Worm (Caenorhabditis elegans) whole organism, midembryonic: ENCODE results near the gene T22F3.11.

ENCODE experiments used
- cog-1 ChIP-seq: sonication (generic microtip); optimal IDR thresholded peaks from 2 replicates; lab custom pipeline; 2016; ENCODE audit warnings: missing genetic modification characterization, missing compliant biosample characterization
- flt-1 ChIP-seq: fragments of 200-800 bp; sonication (Bioruptor generic); IDR thresholded peaks from 2 replicates; pipeline ENCODE4 v1.3.6; 2022; ENCODE audit warnings: missing genetic modification characterization, missing compliant biosample characterization
- klf-2 ChIP-seq: fragments of 200-800 bp; sonication (Bioruptor generic); conservative IDR thresholded peaks from 2 replicates; pipeline ENCODE4 v1.3.6; 2022; ENCODE audit warnings: missing genetic modification reagents, missing genetic modification characterization, missing compliant biosample characterization
- tab-1 ChIP-seq: fragments of 200-800 bp; sonication (Bioruptor generic); IDR thresholded peaks from 2 replicates; pipeline ENCODE4 v1.3.6; 2022; ENCODE audit warnings: missing genetic modification characterization, missing compliant biosample characterization

DNA sequence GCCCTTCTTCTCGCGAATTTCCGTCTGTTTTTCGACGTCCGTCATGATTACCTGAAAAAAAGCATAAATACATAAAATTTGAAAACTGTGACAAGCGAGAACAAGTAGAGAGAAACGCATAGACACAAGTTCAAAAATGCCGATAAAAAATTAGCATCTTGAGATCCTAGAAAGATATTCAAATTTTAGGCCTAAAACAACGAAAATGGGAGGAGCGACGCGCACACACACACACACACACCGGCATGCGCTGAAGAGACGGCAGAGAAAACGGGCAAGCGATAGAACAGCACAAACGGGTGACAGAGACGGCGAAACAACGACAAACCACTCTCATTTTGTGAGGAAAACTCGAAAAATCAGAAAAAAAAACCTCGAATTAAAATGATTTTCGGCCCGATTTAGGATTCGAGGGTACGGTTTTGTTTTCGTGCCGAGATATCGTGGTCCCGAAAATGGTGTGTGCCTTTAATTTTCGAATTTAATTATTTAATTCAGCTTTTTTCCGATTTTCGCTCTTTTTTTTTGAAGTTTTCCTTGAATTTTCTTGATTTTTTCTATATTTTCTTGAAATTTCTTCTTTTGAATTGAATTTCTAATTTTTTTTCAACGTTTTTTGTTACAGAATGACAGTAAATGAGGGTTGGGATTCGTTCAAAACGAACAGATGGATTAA, 28.2 kb downstream of the T22F3.11 start, which contains the start of the genes rpl-11.1 and T22F3.2:
- TF ChIP-seq tab-1 (GFP tag; lab: Robert Waterston, UW): no peak
- TF ChIP-seq klf-2: no peak
- no peak for TF ChIP-seq flt-1 (GFP tag; lab: Robert Waterston, UW)
- TF ChIP-seq cog-1 (tag; lab: Kevin White, UChicago): no peak
